Worm (Caenorhabditis elegans) whole organism, young adult: Measurements from ENCODE around the gene Y66C5A.1.

Source experiments
- C17E4.6 ChIP-seq: fragments of 200-800 bp; sonication (Bioruptor generic); IDR thresholded peaks from 2 replicates; pipeline ENCODE4 v1.3.6; 2022; ENCODE audit warnings: missing genetic modification reagents, missing genetic modification characterization, missing compliant biosample characterization
- F49E8.2 ChIP-seq: sonication (generic microtip); optimal IDR thresholded peaks from 3 replicates; lab custom pipeline; 2017; ENCODE audit warnings: missing genetic modification characterization, mild to moderate bottlenecking, missing compliant biosample characterization, antibody characterized with exemption, moderate library complexity; ENCODE audit not compliant: insufficient read depth
- F57A8.1 ChIP-seq: fragments of 200-800 bp; sonication (Bioruptor generic); optimal IDR thresholded peaks from 2 replicates; lab custom pipeline; 2018; ENCODE audit warnings: mild to moderate bottlenecking, missing genetic modification characterization, moderate library complexity, missing compliant biosample characterization
- K11D2.4 ChIP-seq: fragments of 200-800 bp; sonication (Bioruptor generic); IDR thresholded peaks from 2 replicates; pipeline ENCODE4 v1.3.6; 2022; ENCODE audit warnings: missing genetic modification reagents, missing genetic modification characterization, missing compliant biosample characterization
- K12H6.12 ChIP-seq: fragments of 200-800 bp; sonication (Bioruptor generic); optimal IDR thresholded peaks from 2 replicates; lab custom pipeline; 2018; ENCODE audit warnings: mild to moderate bottlenecking, missing genetic modification characterization, missing compliant biosample characterization
- T07F8.4 ChIP-seq: sonication (generic microtip); optimal IDR thresholded peaks from 2 replicates; lab custom pipeline; 2016; ENCODE audit warnings: mild to moderate bottlenecking, missing genetic modification characterization, moderate library complexity, missing compliant biosample characterization
- Y53G8AR.9 ChIP-seq: fragments of 200-800 bp; sonication (Bioruptor generic); conservative IDR thresholded peaks from 2 replicates; pipeline ENCODE4 v1.3.6; 2022; ENCODE audit warnings: missing genetic modification reagents, missing genetic modification characterization, missing compliant biosample characterization
- Y67H2A.10 ChIP-seq: fragments of 200-800 bp; sonication (Bioruptor generic); conservative IDR thresholded peaks from 2 replicates; pipeline ENCODE4 v1.3.6; 2022; ENCODE audit warnings: missing genetic modification reagents, missing genetic modification characterization, missing compliant biosample characterization
- Y95B8A.8 ChIP-seq: fragments of 200-800 bp; sonication (Bioruptor generic); IDR thresholded peaks from 2 replicates; pipeline ENCODE4 v1.3.6; 2022; ENCODE audit warnings: missing genetic modification reagents, missing genetic modification characterization, missing compliant biosample characterization
- ama-1 ChIP-seq, 3 experiments: fragments of 150-350 bp in 1 of 3; sonication (generic microtip) in 2 of 3; optimal IDR thresholded peaks; 2 replicates each; lab custom pipeline; 2014 to 2018; ENCODE audit warnings: missing biosample characterization in 2 of 3, missing genetic modification characterization in 2 of 3, missing genetic modification reagents in 2 of 3
- aptf-2 ChIP-seq: fragments of 200-800 bp; sonication (Bioruptor generic); conservative IDR thresholded peaks from 2 replicates; pipeline ENCODE4 v1.3.6; 2022; ENCODE audit warnings: missing genetic modification reagents, missing genetic modification characterization, missing compliant biosample characterization
- aptf-3 ChIP-seq: fragments of 200-800 bp; sonication (Bioruptor generic); IDR thresholded peaks from 2 replicates; pipeline ENCODE4 v1.3.6; 2022; ENCODE audit warnings: missing genetic modification characterization, missing compliant biosample characterization
- attf-6 ChIP-seq: fragments of 200-800 bp; sonication (Bioruptor generic); IDR thresholded peaks from 2 replicates; pipeline ENCODE4 v1.3.6; 2022; ENCODE audit warnings: missing genetic modification reagents, missing genetic modification characterization, missing compliant biosample characterization
- cebp-1 ChIP-seq, 2 experiments: fragments of 200-800 bp in 1 of 2; sonication (Bioruptor generic) in 1 of 2; sonication (generic microtip) in 1 of 2; IDR thresholded peaks in 1 of 2; optimal IDR thresholded peaks in 1 of 2; 2 replicates each; pipeline versions ENCODE4 v1.3.6 to Lab custom; 2017 to 2022; ENCODE audit warnings: missing compliant biosample characterization in 2 of 2, missing genetic modification characterization in 2 of 2, mild to moderate bottlenecking in 1 of 2, missing genetic modification reagents in 1 of 2, moderate library complexity in 1 of 2
- chd-7 ChIP-seq: sonication (generic microtip); optimal IDR thresholded peaks from 2 replicates; lab custom pipeline; 2016; ENCODE audit warnings: mild to moderate bottlenecking, missing genetic modification characterization, moderate library complexity, missing compliant biosample characterization
- die-1 ChIP-seq: sonication (generic microtip); optimal IDR thresholded peaks from 2 replicates; lab custom pipeline; 2016; ENCODE audit warnings: missing genotype, mild to moderate bottlenecking, missing genetic modification characterization, missing compliant biosample characterization
- dpff-1 ChIP-seq: sonication (generic microtip); optimal IDR thresholded peaks from 2 replicates; lab custom pipeline; 2017; ENCODE audit warnings: mild to moderate bottlenecking, missing genetic modification characterization, missing compliant biosample characterization
- egl-18 ChIP-seq: fragments of 200-800 bp; sonication (Bioruptor generic); IDR thresholded peaks from 2 replicates; pipeline ENCODE4 v1.3.6; 2022; ENCODE audit warnings: missing genetic modification reagents, missing genetic modification characterization, missing compliant biosample characterization
- ekl-4 ChIP-seq: fragments of 200-800 bp; sonication (Bioruptor generic); IDR thresholded peaks from 2 replicates; pipeline ENCODE4 v1.3.6; 2022; ENCODE audit warnings: missing genetic modification reagents, missing genetic modification characterization, missing compliant biosample characterization
- him-1 ChIP-seq: sonication (generic microtip); optimal IDR thresholded peaks from 2 replicates; lab custom pipeline; 2016; ENCODE audit warnings: missing genotype, missing genetic modification reagents, missing genetic modification characterization, missing compliant biosample characterization
- hlh-26 ChIP-seq: fragments of 200-800 bp; sonication (Bioruptor generic); conservative IDR thresholded peaks from 2 replicates; pipeline ENCODE4 v1.3.6; 2022; ENCODE audit warnings: missing genetic modification reagents, missing genetic modification characterization, missing compliant biosample characterization
- hmg-1.2 ChIP-seq: fragments of 200-800 bp; sonication (Bioruptor generic); IDR thresholded peaks from 2 replicates; pipeline ENCODE4 v1.3.6; 2022; ENCODE audit warnings: missing genetic modification reagents, missing genetic modification characterization, missing compliant biosample characterization
- lag-1 ChIP-seq: fragments of 200-800 bp; sonication (Bioruptor generic); IDR thresholded peaks from 2 replicates; pipeline ENCODE4 v1.3.6; 2022; ENCODE audit warnings: missing genetic modification reagents, missing genetic modification characterization, missing compliant biosample characterization
- lsl-1 ChIP-seq: fragments of 200-800 bp; sonication (Bioruptor generic); optimal IDR thresholded peaks from 2 replicates; lab custom pipeline; 2018; ENCODE audit warnings: mild to moderate bottlenecking, missing genetic modification characterization, moderate library complexity, missing compliant biosample characterization
- madf-3 ChIP-seq: fragments of 200-800 bp; sonication (Bioruptor generic); IDR thresholded peaks from 2 replicates; pipeline ENCODE4 v1.3.6; 2022; ENCODE audit warnings: missing genetic modification reagents, missing genetic modification characterization, missing compliant biosample characterization
- mcd-1 ChIP-seq: fragments of 200-800 bp; sonication (Bioruptor generic); IDR thresholded peaks from 2 replicates; pipeline ENCODE4 v1.3.6; 2022; ENCODE audit warnings: missing genetic modification reagents, missing genetic modification characterization, missing compliant biosample characterization
- nfya-2 ChIP-seq: fragments of 200-800 bp; sonication (Bioruptor generic); IDR thresholded peaks from 2 replicates; pipeline ENCODE4 v1.3.6; 2022; ENCODE audit warnings: missing genetic modification reagents, missing genetic modification characterization, missing compliant biosample characterization
- nfyb-1 ChIP-seq: fragments of 200-800 bp; sonication (Bioruptor generic); IDR thresholded peaks from 2 replicates; pipeline ENCODE4 v1.3.6; 2022; ENCODE audit warnings: missing genetic modification reagents, missing genetic modification characterization, missing compliant biosample characterization
- nhr-80 ChIP-seq: sonication (generic microtip); optimal IDR thresholded peaks from 2 replicates; lab custom pipeline; 2016; ENCODE audit warnings: missing genetic modification characterization, missing compliant biosample characterization
- rec-8 ChIP-seq, 2 experiments: sonication (generic microtip); optimal IDR thresholded peaks; 2 replicates each; lab custom pipeline; 2016; ENCODE audit warnings: mild to moderate bottlenecking in 2 of 2, missing genetic modification characterization in 2 of 2, missing genetic modification reagents in 2 of 2, missing genotype in 2 of 2, missing biosample characterization in 1 of 2, missing compliant biosample characterization in 1 of 2, moderate library complexity in 1 of 2
- snpc-1.1 ChIP-seq: sonication (generic microtip); optimal IDR thresholded peaks from 2 replicates; lab custom pipeline; 2017; ENCODE audit warnings: missing genetic modification characterization, mild to moderate bottlenecking, missing compliant biosample characterization, antibody characterized with exemption, moderate library complexity, missing genotype, missing genetic modification reagents; ENCODE audit not compliant: insufficient read depth
- snpc-4 ChIP-seq, 5 experiments: fragments of 150-350 bp in 1 of 5; sonication (generic microtip) in 4 of 5; optimal IDR thresholded peaks; 2 replicates each; lab custom pipeline; 2014 to 2018; ENCODE audit warnings: missing genetic modification characterization in 5 of 5, missing biosample characterization in 3 of 5, antibody characterized with exemption in 2 of 5, mild to moderate bottlenecking in 2 of 5, missing compliant biosample characterization in 2 of 5, missing genotype in 2 of 5, moderate library complexity in 2 of 5, missing genetic modification reagents in 1 of 5
- somi-1 ChIP-seq: fragments of 200-800 bp; sonication (Bioruptor generic); optimal IDR thresholded peaks from 2 replicates; lab custom pipeline; 2018; ENCODE audit warnings: mild to moderate bottlenecking, missing genetic modification characterization, missing compliant biosample characterization
- tlf-1 ChIP-seq: fragments of 200-800 bp; sonication (Bioruptor generic); optimal IDR thresholded peaks from 2 replicates; lab custom pipeline; 2018; ENCODE audit warnings: mild to moderate bottlenecking, missing genetic modification characterization, missing compliant biosample characterization
- unc-62 ChIP-seq: fragments of 150-350 bp; optimal IDR thresholded peaks from 2 replicates; lab custom pipeline; 2014; ENCODE audit warnings: missing biosample characterization, missing genetic modification reagents, missing genetic modification characterization
- ztf-22 ChIP-seq: fragments of 200-800 bp; sonication (Bioruptor generic); optimal IDR thresholded peaks from 2 replicates; lab custom pipeline; 2018; ENCODE audit warnings: mild to moderate bottlenecking, missing genetic modification characterization, moderate library complexity, missing compliant biosample characterization
- ztf-26 ChIP-seq: sonication (generic microtip); optimal IDR thresholded peaks from 2 replicates; lab custom pipeline; 2017; ENCODE audit warnings: missing genetic modification characterization, missing compliant biosample characterization

Gene Y66C5A.1

ce11 chrX:14500422-14501058 lies 45.2 kb upstream of the Y66C5A.1 start (continued):
- no peak for TF ChIP-seq Y53G8AR.9

ce11 chrX:14499830-14500409 lies 44.6 kb upstream of the Y66C5A.1 start:
- TF ChIP-seq unc-62 (peak; percentile 17), rec-8 (tag; optimal IDR thresholded peaks at IDR 0.05; lab: Kevin White, UChicago) (no peak)

ce11 chrX:14496545-14496944 lies 41.2 kb upstream of the Y66C5A.1 start:
- TF ChIP-seq him-1 (tag; lab: Kevin White, UChicago) (no peak), nhr-80 (tag; lab: Kevin White, UChicago) (peak; percentile 3)

ce11 chrX:14495785-14496184 lies 40.5 kb upstream of the Y66C5A.1 start, which contains the start of gene ztf-14:
Gene ztf-14 (plus strand): TSS chrX:14496085.
- TF ChIP-seq snpc-1.1 (no peak), rec-8 (tag; optimal IDR thresholded peaks at IDR 0.05; lab: Kevin White, UChicago) (no peak), aptf-2 (GFP tag; lab: Robert Waterston, UW) (no peak), T07F8.4 (no peak), lag-1 (GFP tag; lab: Robert Waterston, UW) (no peak), ekl-4 (GFP tag; lab: Robert Waterston, UW) (no peak), Y95B8A.8 (GFP tag; lab: Robert Waterston, UW) (no peak), nfya-2 (GFP tag; lab: Robert Waterston, UW) (no peak), cebp-1 (GFP tag; IDR thresholded peaks at IDR 0.05; lab: Robert Waterston, UW) (no peak), cebp-1 (tag; optimal IDR thresholded peaks at IDR 0.05; lab: Kevin White, UChicago) (no peak), lsl-1 (no peak), K11D2.4 (GFP tag; lab: Robert Waterston, UW) (no peak), Y67H2A.10 (GFP tag; lab: Robert Waterston, UW) (no peak), madf-3 (GFP tag; lab: Robert Waterston, UW) (no peak)
- TF ChIP-seq, all 124 proteins: peak for 0

ce11 chrX:14495075-14495474 lies 39.8 kb upstream of the Y66C5A.1 start:
- TF ChIP-seq C17E4.6 (GFP tag; lab: Robert Waterston, UW) (no peak), rec-8 (tag; optimal IDR thresholded peaks at IDR 0.05; lab: Kevin White, UChicago) (no peak), egl-18 (0 out of 2 replicates have a peak, but pooled peaks have one; percentile 6), dpff-1 (no peak), K12H6.12 (no peak)
- TF ChIP-seq, all 124 proteins: peak for 1

- TF ChIP-seq tlf-1 (no peak), snpc-4 (GFP tag; optimal IDR thresholded peaks at IDR 0.05; lab: Kevin White, UChicago) (no peak), snpc-4 (tag; optimal IDR thresholded peaks at IDR 0.05; lab: Kevin White, UChicago) (no peak), F57A8.1 (no peak), chd-7 (tag; lab: Kevin White, UChicago) (no peak), mcd-1 (no peak), aptf-3 (GFP tag; lab: Robert Waterston, UW) (no peak), F49E8.2 (tag; lab: Kevin White, UChicago) (no peak), hlh-26 (GFP tag; lab: Robert Waterston, UW) (no peak), die-1 (tag; lab: Kevin White, UChicago) (no peak), nfyb-1 (GFP tag; lab: Robert Waterston, UW) (no peak), ztf-22 (no peak), hmg-1.2 (no peak), somi-1 (GFP tag; lab: Kevin White, UChicago) (no peak), aptf-2 (GFP tag; lab: Robert Waterston, UW) (no peak), attf-6 (GFP tag; lab: Robert Waterston, UW) (no peak), ztf-26 (no peak), ama-1 (optimal IDR thresholded peaks at IDR 0.05; lab: Kevin White, UChicago) (no peak), ama-1 (GFP tag; optimal IDR thresholded peaks at IDR 0.05; lab: Kevin White, UChicago) (no peak), madf-3 (GFP tag; lab: Robert Waterston, UW) (no peak)
Measured at ce11 chrX:14492441-14492840, 37.1 kb upstream of the Y66C5A.1 start.
